Worm (Caenorhabditis elegans) whole organism, L4 larva: ENCODE data around the gene plp-2.

Experiments
- F49E8.2 ChIP-seq: sonication (generic microtip); optimal IDR thresholded peaks from 2 replicates; lab custom pipeline; 2016; ENCODE audit warnings: missing compliant biosample characterization, mild to moderate bottlenecking, missing genetic modification characterization, borderline replicate concordance
- ces-1 ChIP-seq: fragments of 150-350 bp; sonication (generic microtip); optimal IDR thresholded peaks from 4 replicates; lab custom pipeline; 2014; ENCODE audit warnings: missing biosample characterization, missing genetic modification reagents, missing genetic modification characterization
- dpl-1 ChIP-seq: fragments of 150-350 bp; optimal IDR thresholded peaks from 2 replicates; lab custom pipeline; 2014; ENCODE audit warnings: missing biosample characterization, missing genetic modification reagents, missing genetic modification characterization
- nhr-237 ChIP-seq: sonication (generic microtip); optimal IDR thresholded peaks from 2 replicates; lab custom pipeline; 2017; ENCODE audit warnings: missing biosample characterization, missing genetic modification characterization
- unc-62 ChIP-seq, 3 experiments: fragments of 150-350 bp in 1 of 3; sonication (generic microtip); optimal IDR thresholded peaks in 2 of 3; peaks in 1 of 3; 1 replicate in 1 of 3; 2 replicates in 2 of 3; lab custom pipeline; 2014 to 2017; ENCODE audit warnings: missing biosample characterization in 3 of 3, missing genetic modification characterization in 3 of 3, missing genetic modification reagents in 3 of 3, missing genotype in 1 of 3
- zag-1 ChIP-seq: fragments of 150-350 bp; optimal IDR thresholded peaks from 2 replicates; lab custom pipeline; 2014; ENCODE audit warnings: missing biosample characterization, missing genetic modification characterization

DNA sequence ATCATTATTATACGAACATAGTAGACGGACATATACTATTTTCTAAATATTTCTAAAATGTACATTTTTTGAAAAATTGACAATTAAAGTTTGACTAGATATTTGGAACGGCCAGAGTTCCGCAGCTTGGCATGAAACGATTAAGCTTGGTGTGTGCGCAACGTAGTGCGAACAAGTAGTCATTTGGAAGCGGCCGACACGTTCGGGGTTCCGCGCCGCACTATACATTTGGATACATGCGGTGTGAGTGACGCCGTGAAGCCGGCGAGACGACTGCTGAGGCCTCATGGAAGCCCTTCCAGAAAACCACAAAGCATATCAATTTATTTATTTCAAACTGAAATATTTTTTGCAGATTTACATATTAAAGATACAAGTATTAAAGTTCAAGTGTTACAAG lies 44.4 kb downstream of the plp-2 start:
- TF ChIP-seq ces-1 (GFP tag; lab: Kevin White, UChicago) (no peak), nhr-237 (tag; lab: Kevin White, UChicago) (no peak), unc-62 (GFP tag; optimal IDR thresholded peaks at IDR 0.05 in 1 of 2; lab: Kevin White, UChicago) (peak in 1 of 2 experiments; percentile 34), unc-62 (tag; optimal IDR thresholded peaks at IDR 0.05; lab: Kevin White, UChicago) (no peak), dpl-1 (GFP tag; lab: Kevin White, UChicago) (no peak), zag-1 (no peak), F49E8.2 (tag; lab: Kevin White, UChicago) (no peak)
